Worm (Caenorhabditis elegans) whole organism, mixed stage, embryonic: ENCODE results near the gene C10B5.1.

Experiments used
- M03D4.4 ChIP-seq: sonication (generic microtip); optimal IDR thresholded peaks from 2 replicates; lab custom pipeline; 2017; ENCODE audit warnings: mild to moderate bottlenecking, missing genetic modification characterization, missing compliant biosample characterization
- bed-3 ChIP-seq: fragments of 200-800 bp; sonication (Bioruptor generic); optimal IDR thresholded peaks from 3 replicates; lab custom pipeline; 2018; ENCODE audit warnings: mild to moderate bottlenecking, missing genetic modification characterization, moderate library complexity, missing compliant biosample characterization
- blmp-1 ChIP-seq: fragments of 150-350 bp; optimal IDR thresholded peaks from 2 replicates; lab custom pipeline; 2014; ENCODE audit warnings: missing biosample characterization, missing genetic modification characterization
- ceh-39 ChIP-seq: fragments of 150-350 bp; optimal IDR thresholded peaks from 2 replicates; lab custom pipeline; 2014; ENCODE audit warnings: missing biosample characterization, missing genetic modification characterization
- ceh-43 ChIP-seq: fragments of 200-800 bp; sonication (Bioruptor generic); optimal IDR thresholded peaks from 2 replicates; lab custom pipeline; 2018; ENCODE audit warnings: mild to moderate bottlenecking, missing genetic modification characterization, moderate library complexity, missing compliant biosample characterization
- ces-1 ChIP-seq: fragments of 150-350 bp; optimal IDR thresholded peaks from 2 replicates; lab custom pipeline; 2014; ENCODE audit warnings: missing biosample characterization, missing genetic modification reagents, missing genetic modification characterization
- cnd-1 ChIP-seq: fragments of 200-800 bp; sonication (Bioruptor generic); optimal IDR thresholded peaks from 2 replicates; lab custom pipeline; 2018; ENCODE audit warnings: mild to moderate bottlenecking, missing genetic modification characterization, missing compliant biosample characterization
- drap-1 ChIP-seq: fragments of 200-800 bp; sonication (Bioruptor generic); optimal IDR thresholded peaks from 3 replicates; lab custom pipeline; 2018; ENCODE audit warnings: mild to moderate bottlenecking, missing genetic modification characterization, missing compliant biosample characterization
- elt-1 ChIP-seq: sonication (generic microtip); optimal IDR thresholded peaks from 2 replicates; lab custom pipeline; 2017; ENCODE audit warnings: missing genetic modification characterization, mild to moderate bottlenecking, missing compliant biosample characterization, antibody characterized with exemption, moderate library complexity, borderline replicate concordance; ENCODE audit not compliant: insufficient read depth
- flh-1 ChIP-seq: fragments of 200-800 bp; sonication (Bioruptor generic); optimal IDR thresholded peaks from 2 replicates; lab custom pipeline; 2018; ENCODE audit warnings: mild to moderate bottlenecking, missing genetic modification characterization, moderate library complexity, missing compliant biosample characterization
- ham-2 ChIP-seq: fragments of 200-800 bp; sonication (Bioruptor generic); optimal IDR thresholded peaks from 2 replicates; lab custom pipeline; 2018; ENCODE audit warnings: mild to moderate bottlenecking, missing genetic modification characterization, missing compliant biosample characterization
- hlh-1 ChIP-seq: fragments of 150-350 bp; optimal IDR thresholded peaks from 2 replicates; lab custom pipeline; 2014; ENCODE audit warnings: missing biosample characterization, missing genetic modification reagents, missing genetic modification characterization
- lin-13 ChIP-seq: fragments of 150-350 bp; optimal IDR thresholded peaks from 2 replicates; lab custom pipeline; 2014; ENCODE audit warnings: missing biosample characterization, missing genetic modification characterization
- lin-32 ChIP-seq: fragments of 200-800 bp; sonication (Bioruptor generic); optimal IDR thresholded peaks from 2 replicates; lab custom pipeline; 2018; ENCODE audit warnings: mild to moderate bottlenecking, missing genetic modification characterization, missing compliant biosample characterization
- lsy-2 ChIP-seq: fragments of 150-350 bp; optimal IDR thresholded peaks from 2 replicates; lab custom pipeline; 2014; ENCODE audit warnings: missing biosample characterization, missing genetic modification characterization
- mep-1 ChIP-seq: fragments of 150-350 bp; optimal IDR thresholded peaks from 2 replicates; lab custom pipeline; 2017; ENCODE audit warnings: missing biosample characterization, missing genetic modification reagents, missing genetic modification characterization, inconsistent platforms
- mls-2 ChIP-seq: sonication (generic microtip); optimal IDR thresholded peaks from 2 replicates; lab custom pipeline; 2016; ENCODE audit warnings: mild to moderate bottlenecking, missing genetic modification characterization, moderate library complexity, missing compliant biosample characterization
- nhr-12 ChIP-seq: fragments of 150-350 bp; optimal IDR thresholded peaks from 2 replicates; lab custom pipeline; 2014; ENCODE audit warnings: missing biosample characterization, missing genetic modification characterization
- nhr-2 ChIP-seq: fragments of 150-350 bp; optimal IDR thresholded peaks from 2 replicates; lab custom pipeline; 2014; ENCODE audit warnings: missing biosample characterization, missing genetic modification characterization
- nhr-237 ChIP-seq: fragments of 150-350 bp; optimal IDR thresholded peaks from 2 replicates; lab custom pipeline; 2014; ENCODE audit warnings: missing biosample characterization, missing genetic modification characterization
- nhr-28 ChIP-seq: fragments of 150-350 bp; optimal IDR thresholded peaks from 2 replicates; lab custom pipeline; 2014; ENCODE audit warnings: missing biosample characterization, missing genetic modification characterization
- pha-4 ChIP-seq: fragments of 150-350 bp; optimal IDR thresholded peaks from 2 replicates; lab custom pipeline; 2018; ENCODE audit warnings: missing biosample characterization, missing genetic modification reagents, missing genetic modification characterization
- sem-2 ChIP-seq: fragments of 200-800 bp; sonication (Bioruptor generic); optimal IDR thresholded peaks from 2 replicates; lab custom pipeline; 2018; ENCODE audit warnings: mild to moderate bottlenecking, missing genetic modification characterization, missing compliant biosample characterization
- snpc-4 ChIP-seq: fragments of 150-350 bp; optimal IDR thresholded peaks from 2 replicates; lab custom pipeline; 2014; ENCODE audit warnings: missing biosample characterization, missing genetic modification characterization
- sptf-1 ChIP-seq: sonication (generic microtip); optimal IDR thresholded peaks from 2 replicates; lab custom pipeline; 2017; ENCODE audit warnings: mild to moderate bottlenecking, missing genetic modification characterization, moderate library complexity, missing compliant biosample characterization
- tbx-8 ChIP-seq: fragments of 200-800 bp; sonication (Bioruptor generic); optimal IDR thresholded peaks from 2 replicates; lab custom pipeline; 2018; ENCODE audit warnings: mild to moderate bottlenecking, missing genetic modification characterization, moderate library complexity, missing compliant biosample characterization
- unc-120 ChIP-seq: sonication (generic microtip); optimal IDR thresholded peaks from 2 replicates; lab custom pipeline; 2017; ENCODE audit warnings: missing genetic modification characterization, missing compliant biosample characterization; ENCODE audit not compliant: poor library complexity, severe bottlenecking
- unc-39 ChIP-seq: fragments of 150-350 bp; optimal IDR thresholded peaks from 2 replicates; lab custom pipeline; 2014; ENCODE audit warnings: missing biosample characterization, missing genetic modification characterization
- unc-62 ChIP-seq: fragments of 150-350 bp; optimal IDR thresholded peaks from 2 replicates; lab custom pipeline; 2014; ENCODE audit warnings: missing biosample characterization, missing genetic modification reagents, missing genetic modification characterization
- zip-8 ChIP-seq: fragments of 150-350 bp; optimal IDR thresholded peaks from 2 replicates; lab custom pipeline; 2014; ENCODE audit warnings: missing biosample characterization, missing genetic modification characterization
- ztf-11 ChIP-seq: fragments of 150-350 bp; optimal IDR thresholded peaks from 2 replicates; lab custom pipeline; 2014; ENCODE audit warnings: missing biosample characterization, missing genetic modification characterization

Gene C10B5.1

DNA sequence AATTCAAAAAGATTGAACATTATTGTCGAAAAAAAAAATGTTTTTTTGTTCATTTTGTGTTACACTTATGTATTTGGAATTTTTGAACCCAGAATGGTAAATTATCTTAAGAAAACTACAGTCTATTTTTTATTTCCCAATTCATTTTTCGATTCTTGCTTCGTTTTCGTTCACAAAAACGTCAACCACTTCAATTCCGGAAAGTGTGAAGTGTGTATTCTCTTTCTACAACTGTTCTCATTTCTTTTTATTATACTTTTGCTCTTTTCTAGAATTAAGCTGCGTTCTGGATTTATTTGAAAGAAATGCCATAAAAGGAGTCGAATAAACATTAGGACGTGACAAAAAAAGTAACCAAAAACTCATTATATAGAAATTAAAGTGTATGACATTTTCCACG is 41.3 kb downstream of the C10B5.1 start, which contains the start of gene F41E6.1:
Gene F41E6.1, plus strand, starts transcription at position 301 of the 400 bp plus-strand sequence.
- TF ChIP-seq elt-1 (tag; lab: Kevin White, UChicago) (no peak), cnd-1 (no peak), pha-4 (tag; lab: Kevin White, UChicago) (no peak), snpc-4 (tag; lab: Kevin White, UChicago) (no peak), drap-1 (GFP tag; lab: Kevin White, UChicago) (no peak), zip-8 (tag; lab: Kevin White, UChicago) (no peak), flh-1 (GFP tag; lab: Kevin White, UChicago) (no peak), mls-2 (tag; lab: Kevin White, UChicago) (no peak), nhr-237 (tag; lab: Kevin White, UChicago) (no peak), unc-120 (tag; lab: Kevin White, UChicago) (no peak), M03D4.4 (tag; lab: Kevin White, UChicago) (no peak), unc-39 (tag; lab: Kevin White, UChicago) (no peak), lin-32 (no peak), sem-2 (GFP tag; lab: Kevin White, UChicago) (no peak), nhr-2 (tag; lab: Kevin White, UChicago) (no peak), sptf-1 (tag; lab: Kevin White, UChicago) (no peak)

DNA sequence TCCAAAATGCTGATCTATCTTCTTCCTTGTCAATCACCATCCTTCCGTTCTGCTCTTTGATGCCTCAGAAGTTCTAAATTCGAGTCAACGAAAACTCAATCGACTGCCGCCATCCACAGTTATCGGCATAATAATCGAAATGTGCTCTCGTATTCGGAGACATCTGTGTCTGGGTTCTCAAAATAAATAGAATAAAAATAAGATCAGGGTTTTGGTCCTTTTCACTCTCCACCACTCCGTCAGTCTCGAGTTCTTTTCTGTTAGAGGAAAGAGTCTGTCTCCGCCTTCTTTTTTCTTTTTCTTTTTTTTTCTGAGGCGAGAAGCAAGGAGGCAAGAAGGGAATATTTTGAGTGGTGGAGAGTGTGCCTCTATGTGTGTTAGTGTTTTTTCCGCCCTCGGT is 42.7 kb downstream of the C10B5.1 start, which contains the start of gene F41E6.17:
Gene F41E6.17, plus strand, starts transcription at position 348 of the 400 bp plus-strand sequence.
- no peak for TF ChIP-seq lsy-2 (tag; lab: Kevin White, UChicago)
- TF ChIP-seq ham-2, result no peak
- no peak for TF ChIP-seq ceh-39 (tag; lab: Kevin White, UChicago)
- TF ChIP-seq ces-1, result peak; percentile 41
- no peak for TF ChIP-seq snpc-4 (tag; lab: Kevin White, UChicago)

DNA sequence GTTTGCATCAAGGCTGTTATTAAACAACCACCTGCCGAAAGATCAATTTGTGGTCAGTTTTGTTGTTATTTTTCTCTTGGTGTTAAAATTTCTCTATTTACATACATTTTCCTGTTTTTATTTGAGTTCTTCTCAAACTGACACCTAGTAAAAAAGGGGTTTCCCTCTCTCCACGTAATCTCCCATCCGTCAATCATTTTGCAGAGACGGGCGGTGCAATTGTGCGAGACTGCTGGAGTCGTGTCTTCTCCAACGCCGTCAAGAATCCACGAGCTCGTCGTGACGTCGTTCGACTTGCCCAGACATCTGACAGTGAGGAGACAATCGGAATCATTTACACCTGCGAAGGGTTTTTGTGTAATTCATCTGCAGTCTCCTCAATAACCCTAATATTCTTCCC is 45.3 kb downstream of the C10B5.1 start:
- TF ChIP-seq mep-1 (no peak), nhr-12 (tag; lab: Kevin White, UChicago) (no peak), lin-13 (tag; lab: Kevin White, UChicago) (no peak), blmp-1 (tag; lab: Kevin White, UChicago) (no peak), flh-1 (GFP tag; lab: Kevin White, UChicago) (no peak), ces-1 (no peak), ceh-43 (GFP tag; lab: Kevin White, UChicago) (no peak), ceh-39 (tag; lab: Kevin White, UChicago) (no peak)

DNA sequence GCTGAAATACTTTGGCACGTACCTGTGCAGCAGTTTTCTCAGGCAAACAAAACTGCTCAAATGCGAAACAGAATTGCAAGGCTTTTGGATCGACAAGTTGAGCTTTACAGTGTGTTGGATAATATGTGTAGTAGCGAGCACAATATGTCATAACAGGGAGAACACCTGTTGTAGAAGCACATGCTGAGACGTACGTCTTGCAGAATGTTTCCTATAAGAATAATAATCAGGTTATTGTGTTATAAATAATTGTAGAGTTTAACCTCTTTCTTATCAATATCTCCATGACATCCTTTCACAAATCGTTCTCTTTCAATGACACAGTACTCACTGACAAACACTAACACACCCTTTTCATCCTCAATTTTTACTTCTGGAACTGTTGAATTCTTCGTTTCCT is 46.5 kb downstream of the C10B5.1 start:
- no peak for TF ChIP-seq elt-1 (tag; lab: Kevin White, UChicago)
- TF ChIP-seq unc-39 (tag; lab: Kevin White, UChicago), result no peak
- TF ChIP-seq zip-8 (tag; lab: Kevin White, UChicago), result no peak
- TF ChIP-seq drap-1 (GFP tag; lab: Kevin White, UChicago), result no peak
- no peak for TF ChIP-seq bed-3
- no peak for TF ChIP-seq flh-1 (GFP tag; lab: Kevin White, UChicago)
- no peak for TF ChIP-seq lin-32
- TF ChIP-seq lin-13 (tag; lab: Kevin White, UChicago), result no peak
- TF ChIP-seq sptf-1 (tag; lab: Kevin White, UChicago), result no peak
- no peak for TF ChIP-seq unc-62 (GFP tag; lab: Kevin White, UChicago)
- no peak for TF ChIP-seq snpc-4 (tag; lab: Kevin White, UChicago)
- TF ChIP-seq hlh-1, result no peak
- no peak for TF ChIP-seq tbx-8 (GFP tag; lab: Kevin White, UChicago)
- no peak for TF ChIP-seq nhr-28 (tag; lab: Kevin White, UChicago)

DNA sequence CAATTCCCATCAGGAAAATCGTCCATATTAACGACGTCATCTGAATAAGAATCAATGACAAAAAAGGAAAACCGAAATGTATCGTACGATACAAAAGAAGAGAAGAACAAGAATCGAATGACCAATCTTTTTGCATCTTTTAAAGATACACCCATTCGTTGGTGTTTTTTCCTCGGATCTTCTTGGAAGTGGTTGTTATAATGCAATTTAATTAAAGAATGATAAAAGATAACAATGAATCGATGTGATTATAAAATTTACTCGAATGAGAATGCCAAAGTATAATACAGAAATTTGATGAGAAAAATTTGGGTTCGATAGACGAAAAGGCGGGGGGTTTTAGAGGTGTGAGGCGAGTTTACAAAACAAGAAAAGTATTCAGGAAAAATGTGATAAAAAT is 48.0 kb downstream of the C10B5.1 start, which contains the start of gene F41E6.12:
Gene F41E6.12, minus strand, starts transcription at position 101 of the 400 bp plus-strand sequence.
- TF ChIP-seq bed-3, result no peak
- no peak for TF ChIP-seq unc-39 (tag; lab: Kevin White, UChicago)
- no peak for TF ChIP-seq blmp-1 (tag; lab: Kevin White, UChicago)
- TF ChIP-seq drap-1 (GFP tag; lab: Kevin White, UChicago), result no peak
- no peak for TF ChIP-seq pha-4 (tag; lab: Kevin White, UChicago)
- TF ChIP-seq flh-1 (GFP tag; lab: Kevin White, UChicago), result no peak
- TF ChIP-seq ces-1, result no peak
- TF ChIP-seq mls-2 (tag; lab: Kevin White, UChicago), result no peak
- TF ChIP-seq ceh-43 (GFP tag; lab: Kevin White, UChicago), result no peak
- no peak for TF ChIP-seq mep-1
- TF ChIP-seq unc-62 (GFP tag; lab: Kevin White, UChicago), result no peak
- no peak for TF ChIP-seq tbx-8 (GFP tag; lab: Kevin White, UChicago)
- no peak for TF ChIP-seq lin-13 (tag; lab: Kevin White, UChicago)
- no peak for TF ChIP-seq ztf-11 (tag; lab: Kevin White, UChicago)
- TF ChIP-seq, all 35 proteins: peak for 0
